Fruit fly (Drosophila melanogaster) Kc167 (cell line): ENCODE data around the gene H15.

Source experiments
- Myc ChIP-seq: fragments of >200 bp; optimal IDR thresholded peaks from 2 replicates; lab custom pipeline; 2017; ENCODE audit warnings: missing external identifiers
- h ChIP-seq: fragments of >200 bp; optimal IDR thresholded peaks from 3 replicates; lab custom pipeline; 2018; ENCODE audit warnings: missing external identifiers
- psq ChIP-seq: fragments of >200 bp; optimal IDR thresholded peaks from 2 replicates; lab custom pipeline; 2017; ENCODE audit warnings: missing external identifiers
- ttk ChIP-seq: sonication (Bioruptor generic); optimal IDR thresholded peaks from 2 replicates; lab custom pipeline; 2017; ENCODE audit warnings: missing external identifiers

DNA sequence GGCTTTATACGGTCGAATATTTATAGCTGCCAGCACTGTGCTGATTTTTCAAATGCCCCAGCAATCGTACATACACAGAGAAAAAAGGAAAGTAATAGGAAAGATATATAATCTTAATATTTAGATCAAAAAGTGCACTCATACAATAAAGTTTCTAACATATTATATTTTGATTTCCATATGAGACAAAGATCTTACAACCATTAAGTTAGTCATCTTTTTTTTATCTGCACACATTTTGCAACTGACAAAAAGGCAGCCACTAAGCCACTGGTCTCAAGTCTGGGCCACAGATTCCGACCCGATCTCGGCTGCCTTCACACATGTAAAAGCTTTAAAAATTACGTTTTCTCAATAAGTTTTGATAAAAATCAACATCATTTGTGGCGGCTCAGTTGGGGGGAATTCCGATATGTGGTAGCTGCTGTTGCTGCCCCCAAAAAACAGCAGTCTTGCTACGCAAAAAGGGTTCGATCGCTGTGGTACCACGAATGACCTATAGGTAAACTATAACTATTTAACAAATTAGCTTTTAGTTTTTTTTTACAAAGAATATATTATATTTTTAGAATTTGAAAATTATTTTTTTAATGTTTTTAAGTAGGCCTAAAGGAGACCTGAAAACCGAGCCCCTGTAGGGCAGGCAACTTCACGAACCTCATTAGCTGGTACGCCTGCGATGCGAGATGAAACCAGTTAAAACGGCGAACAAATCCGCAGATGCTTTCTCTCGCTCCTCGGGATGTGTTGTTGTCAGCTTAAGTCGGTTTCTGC is 24.9 kb downstream of the H15 start:
- TF ChIP-seq h (lab: Kevin White, UChicago), result no peak
- TF ChIP-seq ttk (lab: Kevin White, UChicago), result no peak
- TF ChIP-seq psq (lab: Kevin White, UChicago), result no peak
- no peak for TF ChIP-seq Myc (lab: Kevin White, UChicago)
